Worm (Caenorhabditis elegans): ENCODE results near the gene srw-137.
"Not testable (repeated sequence)": the region's sequence is repeated elsewhere in the genome, so short reads cannot be mapped to it uniquely, and the experiment has no call there.

Gene srw-137

DNA sequence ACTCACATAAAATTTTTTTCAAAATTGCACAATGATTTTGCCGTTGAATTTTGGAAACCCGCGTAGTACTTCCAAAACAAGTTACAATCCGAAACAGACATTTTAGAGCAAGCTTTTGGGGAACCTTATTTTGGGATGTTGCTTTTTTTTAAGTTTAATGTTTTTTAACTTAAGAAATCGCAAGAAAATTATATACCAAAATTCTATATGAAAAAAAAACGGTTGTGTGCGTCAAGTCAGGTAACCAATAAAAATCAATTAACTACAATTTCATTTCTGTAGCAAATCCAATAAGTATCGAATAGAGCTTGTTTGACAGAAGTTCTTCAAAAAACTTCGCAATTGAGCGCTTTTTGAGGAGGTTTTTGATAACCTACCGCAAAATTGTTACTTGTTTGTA, 39.6 kb upstream of the srw-137 start, which contains the start of gene srw-117:
TSS of gene srw-117 (minus strand) at position 101 of the 400 bp plus-strand sequence.
- TF ChIP-seq tbx-8 (GFP tag; optimal IDR thresholded peaks at IDR 0.05) = no peak
- no peak for TF ChIP-seq unc-39 (tag; optimal IDR thresholded peaks at IDR 0.05)
- TF ChIP-seq lin-32 (GFP tag; optimal IDR thresholded peaks at IDR 0.05) = no peak
- no peak for TF ChIP-seq ceh-83 (GFP tag; optimal IDR thresholded peaks at IDR 0.05)
- TF ChIP-seq zip-8 (tag; optimal IDR thresholded peaks at IDR 0.05) = no peak
- no peak for TF ChIP-seq M03D4.4 (tag; optimal IDR thresholded peaks at IDR 0.05)
- TF ChIP-seq ces-1 (GFP tag; optimal IDR thresholded peaks at IDR 0.05) = no peak
- no peak for TF ChIP-seq snpc-4 (tag; optimal IDR thresholded peaks at IDR 0.05)
- TF ChIP-seq mls-2 (tag; optimal IDR thresholded peaks at IDR 0.05) = no peak
- TF ChIP-seq unc-62 (GFP tag; optimal IDR thresholded peaks at IDR 0.05) = no peak
- TF ChIP-seq nhr-12 (tag; optimal IDR thresholded peaks at IDR 0.05) = no peak
- TF ChIP-seq nhr-237 (tag; optimal IDR thresholded peaks at IDR 0.05) = no peak
- TF ChIP-seq elt-1 (tag; optimal IDR thresholded peaks at IDR 0.05; ENCODE audit: borderline replicate concordance, insufficient read depth) = no peak
- no peak for TF ChIP-seq hlh-1 (tag; optimal IDR thresholded peaks at IDR 0.05)
- no peak for TF ChIP-seq mep-1 (tag; optimal IDR thresholded peaks at IDR 0.05)
- no peak for TF ChIP-seq elt-3 (tag; optimal IDR thresholded peaks at IDR 0.05)
- no peak for TF ChIP-seq flh-1 (GFP tag; optimal IDR thresholded peaks at IDR 0.05)
- TF ChIP-seq sem-2 (GFP tag; optimal IDR thresholded peaks at IDR 0.05) = no peak
- TF ChIP-seq bed-3 (GFP tag; optimal IDR thresholded peaks at IDR 0.05) = no peak
- no peak for TF ChIP-seq pha-4 (tag; optimal IDR thresholded peaks at IDR 0.05)

ce11 chrV:2979978-2980377, 36.2 kb upstream of the srw-137 start, which contains the start of gene srw-118:
Gene srw-118 (minus strand): TSS chrV:2980078.
- TF ChIP-seq unc-120 (tag; optimal IDR thresholded peaks at IDR 0.05; ENCODE audit: poor library complexity, severe bottlenecking) = no peak

- TF ChIP-seq ces-1 (GFP tag; optimal IDR thresholded peaks at IDR 0.05) = no peak
- no peak for TF ChIP-seq pha-4 (tag; optimal IDR thresholded peaks at IDR 0.05)
- no peak for TF ChIP-seq ham-2 (GFP tag; optimal IDR thresholded peaks at IDR 0.05)
- TF ChIP-seq mls-2 (tag; optimal IDR thresholded peaks at IDR 0.05) = no peak
Observed at ce11 chrV:2976287-2976686, 32.5 kb upstream of the srw-137 start, which contains the start of gene srw-124. Gene srw-124 (plus strand): TSS chrV:2976587.

DNA sequence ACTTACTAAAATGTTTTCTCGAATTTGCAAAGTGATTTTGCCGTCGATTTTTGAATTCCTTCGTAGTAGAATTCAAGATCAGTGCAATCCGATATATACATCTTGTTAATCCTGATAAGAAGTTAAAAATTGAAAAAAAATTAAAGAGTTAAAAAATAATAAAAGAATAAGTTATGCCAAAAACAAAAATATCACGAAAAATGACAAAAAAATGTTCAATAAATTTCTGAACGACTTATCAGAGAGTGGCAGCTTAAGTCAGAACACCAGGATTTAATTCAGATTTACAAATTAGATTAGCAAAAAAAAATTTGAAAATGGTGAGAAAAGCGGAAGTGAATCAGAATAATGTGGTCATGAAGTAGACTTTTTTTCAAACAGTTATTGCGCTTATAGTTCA, 31.5 kb upstream of the srw-137 start, which contains the start of gene srw-123:
TSS of gene srw-123 (minus strand) at position 101 of the 400 bp plus-strand sequence.
- TF ChIP-seq ham-2 (GFP tag; optimal IDR thresholded peaks at IDR 0.05); ceh-39 (tag; optimal IDR thresholded peaks at IDR 0.05); unc-120 (tag; optimal IDR thresholded peaks at IDR 0.05; ENCODE audit: poor library complexity, severe bottlenecking): not testable (repeated sequence)

ce11 chrV:2971307-2971999, 27.7 kb upstream of the srw-137 start, which contains the start of gene srw-129:
Gene srw-129 (plus strand): TSS chrV:2971949.
- TF ChIP-seq mep-1 (tag; optimal IDR thresholded peaks at IDR 0.05) (no peak), ceh-43 (GFP tag; optimal IDR thresholded peaks at IDR 0.05) (no peak), flh-1 (GFP tag; optimal IDR thresholded peaks at IDR 0.05) (no peak), lin-13 (tag; optimal IDR thresholded peaks at IDR 0.05) (no peak), mls-2 (tag; optimal IDR thresholded peaks at IDR 0.05) (no peak), unc-62 (GFP tag; optimal IDR thresholded peaks at IDR 0.05) (no peak), M03D4.4 (tag; optimal IDR thresholded peaks at IDR 0.05) (no peak), nhr-12 (tag; optimal IDR thresholded peaks at IDR 0.05) (no peak), sptf-1 (tag; optimal IDR thresholded peaks at IDR 0.05) (no peak), zip-8 (tag; optimal IDR thresholded peaks at IDR 0.05) (no peak), blmp-1 (tag; optimal IDR thresholded peaks at IDR 0.05) (no peak), nhr-28 (tag; optimal IDR thresholded peaks at IDR 0.05) (no peak), bed-3 (GFP tag; optimal IDR thresholded peaks at IDR 0.05) (no peak), sem-2 (GFP tag; optimal IDR thresholded peaks at IDR 0.05) (no peak), nhr-2 (tag; optimal IDR thresholded peaks at IDR 0.05) (no peak), mab-5 (tag; optimal IDR thresholded peaks at IDR 0.05) (no peak), ztf-11 (tag; optimal IDR thresholded peaks at IDR 0.05) (no peak)
